Fruit fly (Drosophila melanogaster): Measurements from ENCODE around the gene boi.

boi gene

DNA sequence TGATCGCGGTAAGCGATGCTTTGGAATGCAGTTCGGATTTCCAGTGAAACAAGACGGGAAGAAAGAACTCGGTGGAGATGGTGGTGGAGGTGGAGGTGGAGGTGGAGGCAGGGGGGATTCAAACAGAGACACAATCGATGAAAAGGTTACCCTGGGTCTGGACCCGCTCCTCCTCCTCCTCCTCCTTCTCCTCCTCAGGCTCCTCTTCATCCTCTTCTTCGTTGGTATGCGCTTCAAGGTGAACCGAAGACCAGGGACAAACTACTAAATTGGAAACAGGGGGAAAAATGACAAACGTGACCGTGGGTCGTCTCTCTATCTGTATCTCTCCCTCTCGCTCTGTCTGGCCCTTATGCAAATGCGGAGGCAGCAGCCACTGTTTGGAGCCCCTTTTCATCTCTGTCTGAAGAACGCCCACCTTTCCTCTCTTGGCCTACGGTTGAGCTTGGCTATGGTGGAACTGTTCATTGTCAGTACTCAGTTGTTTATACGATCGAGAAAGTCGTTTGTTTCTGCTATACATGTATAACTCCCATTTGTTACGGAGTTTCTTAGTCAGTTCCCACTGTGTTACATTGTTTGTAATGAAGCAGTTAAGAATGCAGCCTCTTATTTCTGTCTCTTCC, 6.8 kb downstream of the boi start (continued):
- TF ChIP-seq CG6254 (GFP tag; optimal IDR thresholded peaks at IDR 0.05) (no peak), Hr39 (optimal IDR thresholded peaks at IDR 0.05) (no peak), CG2678 (tag; optimal IDR thresholded peaks at IDR 0.05) (peak; percentile 9), Bgb (GFP tag; IDR thresholded peaks at IDR 0.05; ENCODE audit: partially characterized antibody) (no peak), Stat92E (GFP tag; optimal IDR thresholded peaks at IDR 0.05) (no peak), CG4424 (GFP tag; optimal IDR thresholded peaks at IDR 0.05) (no peak), CG1647 (GFP tag; optimal IDR thresholded peaks at IDR 0.05) (no peak), stwl (tag; optimal IDR thresholded peaks at IDR 0.05) (no peak), crol (GFP tag; IDR thresholded peaks at IDR 0.05) (peak; percentile 59), Hmr (GFP tag; optimal IDR thresholded peaks at IDR 0.05) (no peak), Bdp1 (GFP tag; optimal IDR thresholded peaks at IDR 0.05) (no peak), CG2712 (tag; optimal IDR thresholded peaks at IDR 0.05) (peak; percentile 18), CG2199 (GFP tag; IDR thresholded peaks at IDR 0.05) (no peak), hkb (optimal IDR thresholded peaks at IDR 0.05) (no peak), hkb (GFP tag; IDR thresholded peaks at IDR 0.05) (no peak), Dp (GFP tag; optimal IDR thresholded peaks at IDR 0.05) (no peak), Xrp1 (GFP tag; IDR thresholded peaks at IDR 0.05) (peak; percentile 17; the same call in 1 of the 2 replicates), yki (optimal IDR thresholded peaks at IDR 0.05) (no peak), odd (GFP tag; optimal IDR thresholded peaks at IDR 0.05) (no peak), Gsc (GFP tag; IDR thresholded peaks at IDR 0.05) (no peak), CG11247 (GFP tag; IDR thresholded peaks at IDR 0.05) (no peak), Dll (GFP tag; IDR thresholded peaks at IDR 0.05; ENCODE audit: partially characterized antibody) (no peak), lab (GFP tag; optimal IDR thresholded peaks at IDR 0.05) (no peak), CG7963 (GFP tag; IDR thresholded peaks at IDR 0.05; ENCODE audit: partially characterized antibody) (no peak), cg (GFP tag; optimal IDR thresholded peaks at IDR 0.05) (no peak), CG11560 (tag; IDR thresholded peaks at IDR 0.05) (no peak), kah (GFP tag; optimal IDR thresholded peaks at IDR 0.05) (no peak), sd (tag; optimal IDR thresholded peaks at IDR 0.05) (peak; percentile 33), Dfd (GFP tag; optimal IDR thresholded peaks at IDR 0.05) (no peak), crp (GFP tag; optimal IDR thresholded peaks at IDR 0.05) (no peak), dmrt99B (tag; optimal IDR thresholded peaks at IDR 0.05) (peak; percentile 1), Sox100B (GFP tag; optimal IDR thresholded peaks at IDR 0.05) (no peak), dmrt11E (tag; optimal IDR thresholded peaks at IDR 0.05) (peak; percentile 3), cas (GFP tag; IDR thresholded peaks at IDR 0.05) (no peak), CG17802 (tag; optimal IDR thresholded peaks at IDR 0.05) (no peak), Sox102F (GFP tag; optimal IDR thresholded peaks at IDR 0.05) (no peak), CG14441 (GFP tag; IDR thresholded peaks at IDR 0.05) (0 out of 2 replicates have a peak, but pooled peaks have one; percentile 20), pros (GFP tag; optimal IDR thresholded peaks at IDR 0.05) (peak; percentile 1), CG1832 (GFP tag; optimal IDR thresholded peaks at IDR 0.05) (peak; percentile 27), CG6689 (GFP tag; IDR thresholded peaks at IDR 0.05) (no peak), gsb-n (tag; optimal IDR thresholded peaks at IDR 0.05) (peak; percentile 33), az2 (GFP tag; optimal IDR thresholded peaks at IDR 0.05) (no peak), CG17612 (GFP tag; IDR thresholded peaks at IDR 0.05) (no peak), kni (GFP tag; optimal IDR thresholded peaks at IDR 0.05) (peak; percentile 67), dysf (GFP tag; IDR thresholded peaks at IDR 0.05) (no peak), gem (tag; optimal IDR thresholded peaks at IDR 0.05) (peak; percentile 14), mld (GFP tag; IDR thresholded peaks at IDR 0.05; ENCODE audit: partially characterized antibody) (no peak), sob (GFP tag; IDR thresholded peaks at IDR 0.05) (no peak), HHEX (GFP tag; optimal IDR thresholded peaks at IDR 0.05) (no peak), vvl (GFP tag; IDR thresholded peaks at IDR 0.05) (peak; percentile 73)

Measured in whole organism, embryonic.